Fruit fly (Drosophila melanogaster) whole organism: ENCODE results near the gene CtsK1.

Source experiments
- CG8478 ChIP-seq: fragments of >200 bp; optimal IDR thresholded peaks from 2 replicates; lab custom pipeline; 2018; ENCODE audit warnings: inconsistent platforms
- Dll ChIP-seq: fragments of >200 bp; optimal IDR thresholded peaks from 2 replicates; lab custom pipeline; 2017

DNA sequence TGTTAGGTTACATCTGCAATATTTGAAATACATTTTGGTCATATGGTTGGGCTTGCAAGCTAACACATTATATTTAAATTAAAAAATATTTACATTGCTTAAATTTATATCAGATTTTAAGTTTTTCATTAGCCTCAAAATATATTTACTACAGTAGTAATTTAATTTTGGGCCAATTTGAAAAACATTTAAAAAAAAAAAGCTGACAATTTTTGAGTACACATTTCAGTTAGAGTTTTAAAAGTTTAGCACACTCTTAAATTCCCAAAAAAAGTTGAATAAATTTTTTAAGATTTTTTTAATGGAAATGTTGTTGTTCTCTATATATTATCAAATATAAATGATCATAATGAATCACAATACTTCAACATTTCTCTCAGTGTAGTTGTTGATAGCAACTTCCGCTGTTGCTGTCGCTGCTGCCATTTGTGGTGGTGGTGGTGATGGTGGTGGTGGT is 36.8 kb upstream of the CtsK1 start:
- TF ChIP-seq CG8478 (no peak), Dll (lab: Kevin White, UChicago) (no peak)
